Worm (Caenorhabditis elegans) whole organism, late embryonic: ENCODE data around the gene F47C12.6.

ENCODE experiments used
- C08G9.2 ChIP-seq: sonication (generic microtip); optimal IDR thresholded peaks from 2 replicates; lab custom pipeline; 2016; ENCODE audit warnings: mild to moderate bottlenecking, missing genetic modification characterization, moderate library complexity, missing compliant biosample characterization
- C38D4.7 ChIP-seq: fragments of 200-800 bp; sonication (Bioruptor generic); optimal IDR thresholded peaks from 2 replicates; lab custom pipeline; 2018; ENCODE audit warnings: mild to moderate bottlenecking, missing genetic modification characterization, moderate library complexity, missing compliant biosample characterization
- K02D7.2 ChIP-seq: sonication (generic microtip); optimal IDR thresholded peaks from 2 replicates; lab custom pipeline; 2017; ENCODE audit warnings: mild to moderate bottlenecking, missing genetic modification characterization, missing compliant biosample characterization
- Y22D7AL.16 ChIP-seq: sonication (generic microtip); optimal IDR thresholded peaks from 2 replicates; lab custom pipeline; 2016; ENCODE audit warnings: missing genetic modification characterization, missing compliant biosample characterization
- ahr-1 ChIP-seq: sonication (generic microtip); optimal IDR thresholded peaks from 2 replicates; lab custom pipeline; 2016; ENCODE audit warnings: missing genetic modification characterization, missing compliant biosample characterization
- ceh-14 ChIP-seq: sonication (generic microtip); optimal IDR thresholded peaks from 2 replicates; lab custom pipeline; 2016; ENCODE audit warnings: missing genotype, missing genetic modification characterization, missing compliant biosample characterization
- ceh-2 ChIP-seq: sonication (generic microtip); optimal IDR thresholded peaks from 2 replicates; lab custom pipeline; 2016; ENCODE audit warnings: missing genotype, missing genetic modification characterization, missing compliant biosample characterization
- ceh-24 ChIP-seq: sonication (generic microtip); optimal IDR thresholded peaks from 2 replicates; lab custom pipeline; 2016; ENCODE audit warnings: mild to moderate bottlenecking, missing genetic modification characterization, missing compliant biosample characterization
- ceh-30 ChIP-seq: fragments of 150-350 bp; optimal IDR thresholded peaks from 2 replicates; lab custom pipeline; 2014; ENCODE audit warnings: missing biosample characterization, missing genetic modification characterization
- ceh-31 ChIP-seq: sonication (generic microtip); optimal IDR thresholded peaks from 2 replicates; lab custom pipeline; 2016; ENCODE audit warnings: missing genetic modification characterization, missing compliant biosample characterization
- ceh-45 ChIP-seq: fragments of 200-800 bp; sonication (Bioruptor generic); IDR thresholded peaks from 2 replicates; pipeline ENCODE4 v1.3.6; 2022; ENCODE audit warnings: missing genetic modification reagents, missing genetic modification characterization, missing compliant biosample characterization
- che-1 ChIP-seq: sonication (generic microtip); optimal IDR thresholded peaks from 2 replicates; lab custom pipeline; 2016; ENCODE audit warnings: mild to moderate bottlenecking, missing genetic modification characterization, missing compliant biosample characterization
- dve-1 ChIP-seq: sonication (generic microtip); optimal IDR thresholded peaks from 2 replicates; lab custom pipeline; 2017; ENCODE audit warnings: antibody characterized with exemption, mild to moderate bottlenecking, missing genetic modification characterization, missing compliant biosample characterization
- elt-2 ChIP-seq: sonication (generic microtip); optimal IDR thresholded peaks from 2 replicates; lab custom pipeline; 2016; ENCODE audit warnings: missing genetic modification reagents, missing genetic modification characterization, missing compliant biosample characterization
- eyg-1 ChIP-seq: sonication (generic microtip); optimal IDR thresholded peaks from 2 replicates; lab custom pipeline; 2016; ENCODE audit warnings: missing genotype, missing genetic modification characterization, missing compliant biosample characterization
- fax-1 ChIP-seq: sonication (generic microtip); optimal IDR thresholded peaks from 2 replicates; lab custom pipeline; 2016; ENCODE audit warnings: missing genotype, missing genetic modification characterization, missing compliant biosample characterization
- fkh-10 ChIP-seq: fragments of 150-350 bp; optimal IDR thresholded peaks from 2 replicates; lab custom pipeline; 2014; ENCODE audit warnings: missing biosample characterization, missing genetic modification reagents, missing genetic modification characterization
- fkh-6 ChIP-seq: sonication (generic microtip); optimal IDR thresholded peaks from 2 replicates; lab custom pipeline; 2016; ENCODE audit warnings: missing genetic modification characterization, missing compliant biosample characterization
- hlh-13 ChIP-seq: fragments of 200-800 bp; sonication (Bioruptor generic); optimal IDR thresholded peaks from 2 replicates; lab custom pipeline; 2018; ENCODE audit warnings: mild to moderate bottlenecking, missing genetic modification characterization, missing compliant biosample characterization
- hlh-15 ChIP-seq: sonication (generic microtip); optimal IDR thresholded peaks from 2 replicates; lab custom pipeline; 2016; ENCODE audit warnings: missing genetic modification characterization, missing compliant biosample characterization
- hlh-6 ChIP-seq: sonication (generic microtip); optimal IDR thresholded peaks from 2 replicates; lab custom pipeline; 2016; ENCODE audit warnings: missing genotype, missing genetic modification characterization, missing compliant biosample characterization
- hlh-8 ChIP-seq: sonication (generic microtip); optimal IDR thresholded peaks from 2 replicates; lab custom pipeline; 2016; ENCODE audit warnings: missing genotype, missing genetic modification characterization, missing compliant biosample characterization
- lim-6 ChIP-seq: sonication (generic microtip); optimal IDR thresholded peaks from 2 replicates; lab custom pipeline; 2016; ENCODE audit warnings: missing genetic modification characterization, missing compliant biosample characterization
- lin-11 ChIP-seq: fragments of 200-800 bp; sonication (Bioruptor generic); optimal IDR thresholded peaks from 2 replicates; lab custom pipeline; 2018; ENCODE audit warnings: mild to moderate bottlenecking, missing genetic modification characterization, missing compliant biosample characterization
- madf-2 ChIP-seq: sonication (generic microtip); optimal IDR thresholded peaks from 2 replicates; lab custom pipeline; 2017; ENCODE audit warnings: missing genetic modification characterization, missing compliant biosample characterization
- mec-3 ChIP-seq: sonication (generic microtip); optimal IDR thresholded peaks from 2 replicates; lab custom pipeline; 2016; ENCODE audit warnings: borderline replicate concordance, missing genetic modification characterization, missing compliant biosample characterization
- nhr-232 ChIP-seq: sonication (generic microtip); optimal IDR thresholded peaks from 2 replicates; lab custom pipeline; 2016; ENCODE audit warnings: missing genetic modification characterization, missing compliant biosample characterization
- odd-2 ChIP-seq: sonication (generic microtip); optimal IDR thresholded peaks from 2 replicates; lab custom pipeline; 2017; ENCODE audit warnings: antibody characterized with exemption, mild to moderate bottlenecking, missing genetic modification characterization, missing compliant biosample characterization
- pag-3 ChIP-seq: sonication (generic microtip); optimal IDR thresholded peaks from 2 replicates; lab custom pipeline; 2016; ENCODE audit warnings: missing compliant biosample characterization, missing genetic modification characterization, borderline replicate concordance
- pha-4 ChIP-seq: fragments of 150-350 bp; optimal IDR thresholded peaks from 2 replicates; lab custom pipeline; 2018; ENCODE audit warnings: missing biosample characterization, missing genetic modification reagents, missing genetic modification characterization
- pros-1 ChIP-seq: fragments of 150-350 bp; optimal IDR thresholded peaks from 2 replicates; lab custom pipeline; 2014; ENCODE audit warnings: missing biosample characterization, missing genetic modification reagents, missing genetic modification characterization
- rnt-1 ChIP-seq: sonication (generic microtip); optimal IDR thresholded peaks from 2 replicates; lab custom pipeline; 2016; ENCODE audit warnings: missing genetic modification characterization, missing compliant biosample characterization
- sdc-2 ChIP-seq: sonication (generic microtip); optimal IDR thresholded peaks from 2 replicates; lab custom pipeline; 2016; ENCODE audit warnings: missing genotype, missing genetic modification characterization, missing compliant biosample characterization
- sox-2 ChIP-seq: fragments of 200-800 bp; sonication (Bioruptor generic); IDR thresholded peaks from 2 replicates; pipeline ENCODE4 v1.3.6; 2022; ENCODE audit warnings: missing genetic modification reagents, missing genetic modification characterization, missing compliant biosample characterization
- tbx-2 ChIP-seq: sonication (generic microtip); optimal IDR thresholded peaks from 2 replicates; lab custom pipeline; 2016; ENCODE audit warnings: missing genetic modification characterization, missing compliant biosample characterization
- tbx-7 ChIP-seq: sonication (generic microtip); optimal IDR thresholded peaks from 2 replicates; lab custom pipeline; 2016; ENCODE audit warnings: missing genotype, missing genetic modification characterization, missing compliant biosample characterization
- ttx-3 ChIP-seq: sonication (generic microtip); optimal IDR thresholded peaks from 2 replicates; lab custom pipeline; 2016; ENCODE audit warnings: missing genetic modification reagents, missing genetic modification characterization, missing compliant biosample characterization
- unc-42 ChIP-seq: sonication (generic microtip); optimal IDR thresholded peaks from 2 replicates; lab custom pipeline; 2016; ENCODE audit warnings: missing genotype, missing genetic modification characterization, missing compliant biosample characterization
- unc-55 ChIP-seq: sonication (generic microtip); optimal IDR thresholded peaks from 2 replicates; lab custom pipeline; 2017; ENCODE audit warnings: missing biosample characterization, missing genetic modification reagents, missing genetic modification characterization
- zip-5 ChIP-seq: sonication (generic microtip); optimal IDR thresholded peaks from 2 replicates; lab custom pipeline; 2016; ENCODE audit warnings: missing genetic modification characterization, missing compliant biosample characterization

F47C12.6 gene

ce11 chrIV:3960396-3960795, 32.8 kb downstream of the F47C12.6 start, which contains the start of gene clec-75:
clec-75 (plus strand) TSS chrIV:3960734.
- TF ChIP-seq pha-4 (tag; lab: Kevin White, UChicago) (no peak), mec-3 (tag; lab: Kevin White, UChicago) (no peak), nhr-232 (tag; lab: Kevin White, UChicago) (no peak), dve-1 (no peak), lim-6 (no peak), ceh-30 (tag; lab: Kevin White, UChicago) (no peak), ttx-3 (tag; lab: Kevin White, UChicago) (no peak), fkh-10 (GFP tag; lab: Kevin White, UChicago) (no peak), ceh-14 (tag; lab: Kevin White, UChicago) (no peak), tbx-7 (tag; lab: Kevin White, UChicago) (no peak)

ce11 chrIV:3956705-3957104, 36.5 kb downstream of the F47C12.6 start, which contains the start of gene clec-74:
clec-74 (plus strand) TSS chrIV:3957005.
- TF ChIP-seq zip-5 (tag; lab: Kevin White, UChicago) (no peak), fkh-10 (GFP tag; lab: Kevin White, UChicago) (no peak), hlh-6 (no peak), rnt-1 (tag; lab: Kevin White, UChicago) (no peak), pha-4 (tag; lab: Kevin White, UChicago) (no peak), eyg-1 (tag; lab: Kevin White, UChicago) (no peak), ceh-45 (no peak), ceh-14 (tag; lab: Kevin White, UChicago) (no peak), che-1 (no peak), pag-3 (tag; lab: Kevin White, UChicago) (no peak), sdc-2 (no peak), odd-2 (tag; lab: Kevin White, UChicago) (no peak), madf-2 (tag; lab: Kevin White, UChicago) (no peak), pros-1 (tag; lab: Kevin White, UChicago) (no peak), Y22D7AL.16 (tag; lab: Kevin White, UChicago) (no peak), hlh-15 (no peak)

ce11 chrIV:3956095-3956494, 37.1 kb downstream of the F47C12.6 start, which contains the start of gene clec-73:
clec-73 (minus strand) TSS chrIV:3956195.
- TF ChIP-seq unc-42: no peak
- TF ChIP-seq pha-4 (tag; lab: Kevin White, UChicago): no peak
- TF ChIP-seq ceh-31 (tag; lab: Kevin White, UChicago): no peak
- no peak for TF ChIP-seq lin-11 (tag; lab: Kevin White, UChicago)
- no peak for TF ChIP-seq eyg-1 (tag; lab: Kevin White, UChicago)
- no peak for TF ChIP-seq K02D7.2 (tag; lab: Kevin White, UChicago)

ce11 chrIV:3944459-3944858, 48.7 kb downstream of the F47C12.6 start, which contains the start of gene clec-72:
clec-72 (plus strand) TSS chrIV:3944816.
- TF ChIP-seq sox-2 (GFP tag; lab: Robert Waterston, UW) (no peak), mec-3 (tag; lab: Kevin White, UChicago) (no peak), elt-2 (tag; lab: Kevin White, UChicago) (peak; percentile 29), fax-1 (tag; lab: Kevin White, UChicago) (no peak)

ce11 chrIV:3943003-3943402, 50.2 kb downstream of the F47C12.6 start, which contains the start of gene Y46C8AL.11:
Y46C8AL.11 (plus strand) TSS chrIV:3943303.
- TF ChIP-seq ttx-3 (tag; lab: Kevin White, UChicago) (no peak), C08G9.2 (no peak), elt-2 (tag; lab: Kevin White, UChicago) (no peak), fkh-6 (tag; lab: Kevin White, UChicago) (no peak), C38D4.7 (no peak), tbx-2 (no peak), rnt-1 (tag; lab: Kevin White, UChicago) (no peak), hlh-13 (GFP tag; lab: Kevin White, UChicago) (no peak), hlh-8 (tag; lab: Kevin White, UChicago) (no peak), ahr-1 (tag; lab: Kevin White, UChicago) (no peak), pag-3 (tag; lab: Kevin White, UChicago) (no peak), ceh-2 (tag; lab: Kevin White, UChicago) (no peak), unc-42 (no peak), unc-55 (GFP tag; lab: Kevin White, UChicago) (no peak), ceh-24 (tag; lab: Kevin White, UChicago) (no peak)
